Fruit fly (Drosophila melanogaster): ENCODE data around the gene Meltrin.

DNA sequence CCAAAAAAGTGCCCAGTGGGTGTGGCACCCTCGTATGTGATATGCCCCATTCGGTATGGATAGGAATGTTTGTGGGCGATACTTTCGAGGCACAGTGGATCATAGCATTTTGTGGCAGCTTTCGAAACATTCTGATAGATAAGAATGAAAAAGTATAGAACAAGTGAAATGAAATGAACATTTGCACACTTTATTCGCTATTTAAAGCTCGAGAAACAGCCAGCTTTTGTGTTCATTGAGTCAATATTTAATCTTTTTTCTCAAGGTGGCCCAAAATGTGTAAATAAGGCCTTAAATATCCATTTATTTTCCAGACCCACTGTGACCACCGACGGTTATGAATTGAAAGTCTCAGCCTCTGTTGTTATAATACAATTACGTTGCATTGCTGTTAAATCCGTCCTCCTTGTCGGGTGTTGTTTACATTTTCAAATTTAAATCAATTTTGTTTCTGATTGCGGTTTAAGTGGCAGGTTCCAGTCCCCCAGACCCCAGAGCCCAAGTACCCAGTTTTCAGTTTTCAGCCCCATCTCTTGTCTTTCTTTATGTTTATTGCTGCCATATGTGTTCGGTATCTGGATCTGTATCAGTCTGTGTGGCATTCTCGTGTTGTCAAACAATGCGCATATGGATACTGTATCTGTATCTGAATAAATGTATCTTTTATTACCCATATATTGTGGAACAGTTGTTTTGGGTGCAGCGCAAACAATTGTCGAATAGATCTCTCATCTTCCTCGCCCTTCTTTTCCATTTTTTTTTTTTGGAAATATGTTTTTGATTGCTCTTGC lies 47.4 kb upstream of the Meltrin start:
- TF ChIP-seq usp (GFP tag; optimal IDR thresholded peaks at IDR 0.05), result no peak
- TF ChIP-seq pan (optimal IDR thresholded peaks at IDR 0.05), result no peak

All from whole organism.